Worm (Caenorhabditis elegans) whole organism, early embryonic: ENCODE results near the gene T05C1.3.
A peak's percentile ranks its signal among the peaks of the same experiment; 100 is the strongest.

Source experiments
- B0310.2 ChIP-seq: sonication (generic microtip); optimal IDR thresholded peaks from 2 replicates; lab custom pipeline; 2016; ENCODE audit warnings: mild to moderate bottlenecking, missing genetic modification characterization, missing compliant biosample characterization
- F13C5.2 ChIP-seq: sonication (generic microtip); optimal IDR thresholded peaks from 2 replicates; lab custom pipeline; 2017; ENCODE audit warnings: mild to moderate bottlenecking, missing genetic modification characterization, inconsistent platforms, missing compliant biosample characterization
- aly-1 ChIP-seq: sonication (generic microtip); optimal IDR thresholded peaks from 2 replicates; lab custom pipeline; 2016; ENCODE audit warnings: missing genetic modification characterization, missing compliant biosample characterization
- ama-1 ChIP-seq: fragments of 150-350 bp; optimal IDR thresholded peaks from 2 replicates; lab custom pipeline; 2014
- ceh-13 ChIP-seq: fragments of 200-800 bp; sonication (Bioruptor generic); optimal IDR thresholded peaks from 2 replicates; lab custom pipeline; 2018; ENCODE audit warnings: mild to moderate bottlenecking, missing genetic modification characterization, missing compliant biosample characterization
- ceh-36 ChIP-seq: sonication (generic microtip); optimal IDR thresholded peaks from 2 replicates; lab custom pipeline; 2016; ENCODE audit warnings: missing genetic modification characterization, inconsistent platforms, missing compliant biosample characterization
- ets-7 ChIP-seq: sonication (generic microtip); optimal IDR thresholded peaks from 2 replicates; lab custom pipeline; 2016; ENCODE audit warnings: missing genotype, missing genetic modification characterization, missing compliant biosample characterization
- flt-1 ChIP-seq: fragments of 200-800 bp; sonication (Bioruptor generic); IDR thresholded peaks from 2 replicates; pipeline ENCODE4 v1.3.6; 2022; ENCODE audit warnings: missing genetic modification characterization, missing compliant biosample characterization
- hmbx-1 ChIP-seq: sonication (generic microtip); optimal IDR thresholded peaks from 2 replicates; lab custom pipeline; 2016; ENCODE audit warnings: mild to moderate bottlenecking, missing genetic modification characterization, missing compliant biosample characterization
- hmg-4 ChIP-seq: fragments of 200-800 bp; sonication (Bioruptor generic); optimal IDR thresholded peaks from 2 replicates; lab custom pipeline; 2018; ENCODE audit warnings: mild to moderate bottlenecking, missing genetic modification characterization, missing compliant biosample characterization
- hnd-1 ChIP-seq: sonication (generic microtip); optimal IDR thresholded peaks from 2 replicates; lab custom pipeline; 2016; ENCODE audit warnings: missing genetic modification characterization, missing compliant biosample characterization
- scrt-1 ChIP-seq: fragments of 200-800 bp; sonication (Bioruptor generic); IDR thresholded peaks from 2 replicates; pipeline ENCODE4 v1.3.6; 2022; ENCODE audit warnings: missing genetic modification characterization, missing compliant biosample characterization
- sea-1 ChIP-seq: fragments of 200-800 bp; sonication (Bioruptor generic); conservative IDR thresholded peaks from 2 replicates; pipeline ENCODE4 v1.3.6; 2022; ENCODE audit warnings: missing genetic modification characterization, missing compliant biosample characterization
- tbx-11 ChIP-seq: fragments of 200-800 bp; sonication (Bioruptor generic); IDR thresholded peaks from 2 replicates; pipeline ENCODE4 v1.3.6; 2022; ENCODE audit warnings: missing genetic modification characterization, missing compliant biosample characterization
- tbx-37 ChIP-seq: fragments of 200-800 bp; sonication (Bioruptor generic); conservative IDR thresholded peaks from 2 replicates; pipeline ENCODE4 v1.3.6; 2022; ENCODE audit warnings: missing genetic modification reagents, missing genetic modification characterization, missing compliant biosample characterization
- tra-4 ChIP-seq: sonication (generic microtip); optimal IDR thresholded peaks from 2 replicates; lab custom pipeline; 2017; ENCODE audit warnings: missing genetic modification characterization, missing compliant biosample characterization

Gene T05C1.3

ce11 chrII:4518300-4518907, 29.2 kb upstream of the T05C1.3 start, which contains the start of gene hlh-1:
hlh-1 (plus strand) TSS chrII:4518574.
- TF ChIP-seq hmbx-1 (tag; lab: Kevin White, UChicago) (no peak), flt-1 (GFP tag; lab: Robert Waterston, UW) (peak; percentile 33; the same call in 1 of the 2 replicates)

- no peak for TF ChIP-seq aly-1 (tag; lab: Kevin White, UChicago)
- peak; percentile 40 for TF ChIP-seq hmg-4 (GFP tag; lab: Kevin White, UChicago)
Observed at ce11 chrII:4517254-4517653, 28.1 kb upstream of the T05C1.3 start.

ce11 chrII:4516291-4516690, 27.1 kb upstream of the T05C1.3 start:
- TF ChIP-seq ama-1 (lab: Kevin White, UChicago) = no peak
- TF ChIP-seq B0310.2 (tag; lab: Kevin White, UChicago) = no peak
- 0 out of 2 replicates have a peak, but pooled peaks have one; percentile 38 for TF ChIP-seq tbx-11 (GFP tag; lab: Robert Waterston, UW)

ce11 chrII:4511911-4512310, 22.7 kb upstream of the T05C1.3 start, which contains the start of gene cyp-23A1:
cyp-23A1 (plus strand) TSS chrII:4512211.
- TF ChIP-seq F13C5.2 = no peak
- no peak for TF ChIP-seq hmbx-1 (tag; lab: Kevin White, UChicago)
- TF ChIP-seq ceh-36 (tag; lab: Kevin White, UChicago) = no peak
- no peak for TF ChIP-seq tbx-37 (GFP tag; lab: Robert Waterston, UW)
- no peak for TF ChIP-seq tra-4
- TF ChIP-seq hnd-1 (tag; lab: Kevin White, UChicago) = no peak
- TF ChIP-seq flt-1 (GFP tag; lab: Robert Waterston, UW) = no peak
- no peak for TF ChIP-seq aly-1 (tag; lab: Kevin White, UChicago)
- TF ChIP-seq scrt-1 (GFP tag; lab: Robert Waterston, UW) = no peak
- no peak for TF ChIP-seq sea-1 (GFP tag; lab: Robert Waterston, UW)
- no peak for TF ChIP-seq hmg-4 (GFP tag; lab: Kevin White, UChicago)
- TF ChIP-seq ets-7 (tag; lab: Kevin White, UChicago) = no peak
- TF ChIP-seq tbx-11 (GFP tag; lab: Robert Waterston, UW) = no peak
- TF ChIP-seq B0310.2 (tag; lab: Kevin White, UChicago) = no peak
- TF ChIP-seq ama-1 (lab: Kevin White, UChicago) = no peak
- TF ChIP-seq ceh-13 (GFP tag; lab: Kevin White, UChicago) = no peak

- TF ChIP-seq scrt-1 (GFP tag; lab: Robert Waterston, UW) = no peak
- no peak for TF ChIP-seq sea-1 (GFP tag; lab: Robert Waterston, UW)
- no peak for TF ChIP-seq ets-7 (tag; lab: Kevin White, UChicago)
- no peak for TF ChIP-seq flt-1 (GFP tag; lab: Robert Waterston, UW)
- TF ChIP-seq F13C5.2 = no peak
- no peak for TF ChIP-seq aly-1 (tag; lab: Kevin White, UChicago)
- TF ChIP-seq tra-4 = no peak
- TF ChIP-seq tbx-11 (GFP tag; lab: Robert Waterston, UW) = no peak
- no peak for TF ChIP-seq hmg-4 (GFP tag; lab: Kevin White, UChicago)
Observed at ce11 chrII:4510684-4511083, 21.5 kb upstream of the T05C1.3 start.

ce11 chrII:4507669-4508068, 18.5 kb upstream of the T05C1.3 start:
- no peak for TF ChIP-seq ceh-13 (GFP tag; lab: Kevin White, UChicago)
- TF ChIP-seq B0310.2 (tag; lab: Kevin White, UChicago) = no peak
- no peak for TF ChIP-seq hnd-1 (tag; lab: Kevin White, UChicago)
- no peak for TF ChIP-seq ama-1 (lab: Kevin White, UChicago)
- no peak for TF ChIP-seq tbx-37 (GFP tag; lab: Robert Waterston, UW)
- TF ChIP-seq scrt-1 (GFP tag; lab: Robert Waterston, UW) = no peak
- TF ChIP-seq hmg-4 (GFP tag; lab: Kevin White, UChicago) = no peak
- no peak for TF ChIP-seq sea-1 (GFP tag; lab: Robert Waterston, UW)
- no peak for TF ChIP-seq tra-4
- no peak for TF ChIP-seq ceh-36 (tag; lab: Kevin White, UChicago)
- TF ChIP-seq flt-1 (GFP tag; lab: Robert Waterston, UW) = no peak
- TF ChIP-seq F13C5.2 = no peak
- no peak for TF ChIP-seq ets-7 (tag; lab: Kevin White, UChicago)
- TF ChIP-seq tbx-11 (GFP tag; lab: Robert Waterston, UW) = no peak

ce11 chrII:4506552-4507291, 17.5 kb upstream of the T05C1.3 start:
- TF ChIP-seq flt-1 (GFP tag; lab: Robert Waterston, UW) (no peak), hmg-4 (GFP tag; lab: Kevin White, UChicago) (peak; percentile 9), F13C5.2 (peak; percentile 32), B0310.2 (tag; lab: Kevin White, UChicago) (no peak), scrt-1 (GFP tag; lab: Robert Waterston, UW) (no peak), tra-4 (no peak), tbx-11 (GFP tag; lab: Robert Waterston, UW) (no peak), ama-1 (lab: Kevin White, UChicago) (no peak), sea-1 (GFP tag; lab: Robert Waterston, UW) (no peak), ets-7 (tag; lab: Kevin White, UChicago) (no peak), hmbx-1 (tag; lab: Kevin White, UChicago) (no peak), ceh-13 (GFP tag; lab: Kevin White, UChicago) (no peak)
